Worm (Caenorhabditis elegans) whole organism, L4 larva: Measurements from ENCODE around the gene F57A10.2.

Experiments used
- D1046.2 ChIP-seq: fragments of 200-800 bp; sonication (Bioruptor generic); IDR thresholded peaks from 2 replicates; pipeline ENCODE4 v1.3.6; 2022; ENCODE audit warnings: missing genetic modification characterization, missing compliant biosample characterization
- F26F4.8 ChIP-seq: fragments of 200-800 bp; sonication (Bioruptor generic); conservative IDR thresholded peaks from 2 replicates; pipeline ENCODE4 v1.3.6; 2022; ENCODE audit warnings: missing genetic modification characterization, missing compliant biosample characterization
- R02D3.7 ChIP-seq: fragments of 150-350 bp; sonication (generic microtip); optimal IDR thresholded peaks from 3 replicates; lab custom pipeline; 2014; ENCODE audit warnings: missing biosample characterization, missing genetic modification characterization
- T26A8.4 ChIP-seq: fragments of 200-800 bp; sonication (Bioruptor generic); IDR thresholded peaks from 2 replicates; pipeline ENCODE4 v1.3.6; 2022; ENCODE audit warnings: missing genetic modification characterization, missing compliant biosample characterization
- Y48G9A.11 ChIP-seq: fragments of 200-800 bp; sonication (Bioruptor generic); IDR thresholded peaks from 2 replicates; pipeline ENCODE4 v1.3.6; 2022; ENCODE audit warnings: missing genetic modification reagents, missing genetic modification characterization, missing compliant biosample characterization
- Y5F2A.4 ChIP-seq: fragments of 200-800 bp; sonication (Bioruptor generic); optimal IDR thresholded peaks from 2 replicates; lab custom pipeline; 2018; ENCODE audit warnings: mild to moderate bottlenecking, missing genetic modification characterization, missing compliant biosample characterization
- Y75B8A.6 ChIP-seq: fragments of 200-800 bp; sonication (Bioruptor generic); IDR thresholded peaks from 2 replicates; pipeline ENCODE4 v1.3.6; 2022; ENCODE audit warnings: missing genetic modification reagents, missing genetic modification characterization, missing compliant biosample characterization
- ZK337.2 ChIP-seq: fragments of 200-800 bp; sonication (Bioruptor generic); IDR thresholded peaks from 2 replicates; pipeline ENCODE4 v1.3.6; 2022; ENCODE audit warnings: missing genetic modification reagents, missing genetic modification characterization, missing compliant biosample characterization
- aha-1 ChIP-seq: fragments of 150-350 bp; peaks from one replicate; lab custom pipeline; 2014; ENCODE audit warnings: missing biosample characterization, missing genetic modification characterization
- aly-2 ChIP-seq: sonication (generic microtip); optimal IDR thresholded peaks from 2 replicates; lab custom pipeline; 2018; ENCODE audit warnings: missing biosample characterization, missing genetic modification characterization
- ama-1 ChIP-seq: fragments of 150-350 bp; optimal IDR thresholded peaks from 2 replicates; lab custom pipeline; 2014; ENCODE audit warnings: inconsistent platforms, mixed read lengths
- ceh-28 ChIP-seq: fragments of 150-350 bp; optimal IDR thresholded peaks from 2 replicates; lab custom pipeline; 2014; ENCODE audit warnings: missing biosample characterization, missing genetic modification reagents, missing genetic modification characterization
- ceh-44 ChIP-seq: fragments of 200-800 bp; sonication (Bioruptor generic); IDR thresholded peaks from 2 replicates; pipeline ENCODE4 v1.3.6; 2022; ENCODE audit warnings: missing genetic modification reagents, missing genetic modification characterization, missing compliant biosample characterization
- ceh-62 ChIP-seq: sonication (generic microtip); optimal IDR thresholded peaks from 2 replicates; lab custom pipeline; 2017; ENCODE audit warnings: missing biosample characterization, missing genetic modification characterization
- ceh-82 ChIP-seq: sonication (generic microtip); optimal IDR thresholded peaks from 2 replicates; lab custom pipeline; 2017; ENCODE audit warnings: missing biosample characterization, missing genetic modification characterization
- cey-2 ChIP-seq: sonication (generic microtip); optimal IDR thresholded peaks from 3 replicates; lab custom pipeline; 2017; ENCODE audit warnings: missing genetic modification characterization, mild to moderate bottlenecking, missing compliant biosample characterization, antibody characterized with exemption, borderline replicate concordance; ENCODE audit not compliant: insufficient read depth
- daf-19 ChIP-seq: fragments of 200-800 bp; sonication (Bioruptor generic); conservative IDR thresholded peaks from 2 replicates; pipeline ENCODE4 v1.3.6; 2022; ENCODE audit warnings: missing genetic modification characterization, missing compliant biosample characterization
- daf-8 ChIP-seq: fragments of 200-800 bp; sonication (Bioruptor generic); IDR thresholded peaks from 2 replicates; pipeline ENCODE4 v1.3.6; 2022; ENCODE audit warnings: missing genetic modification characterization, missing compliant biosample characterization
- dmd-6 ChIP-seq: fragments of 200-800 bp; sonication (Bioruptor generic); IDR thresholded peaks from 2 replicates; pipeline ENCODE4 v1.3.6; 2022; ENCODE audit warnings: missing genetic modification reagents, missing genetic modification characterization, missing compliant biosample characterization
- egl-27 ChIP-seq: sonication (generic microtip); optimal IDR thresholded peaks from 3 replicates; lab custom pipeline; 2017; ENCODE audit warnings: missing biosample characterization, missing genetic modification reagents, missing genetic modification characterization
- fkh-10 ChIP-seq: fragments of 150-350 bp; optimal IDR thresholded peaks from 2 replicates; lab custom pipeline; 2014; ENCODE audit warnings: missing biosample characterization, missing genetic modification reagents, missing genetic modification characterization
- gei-8 ChIP-seq: fragments of 200-800 bp; sonication (Bioruptor generic); optimal IDR thresholded peaks from 2 replicates; lab custom pipeline; 2018; ENCODE audit warnings: mild to moderate bottlenecking, missing genetic modification characterization, missing compliant biosample characterization
- hmg-1.1 ChIP-seq: fragments of 200-800 bp; sonication (Bioruptor generic); IDR thresholded peaks from 2 replicates; pipeline ENCODE4 v1.3.6; 2022; ENCODE audit warnings: missing genetic modification reagents, missing genetic modification characterization, missing compliant biosample characterization
- lim-7 ChIP-seq: fragments of 200-800 bp; sonication (Bioruptor generic); IDR thresholded peaks from 2 replicates; pipeline ENCODE4 v1.3.6; 2022; ENCODE audit warnings: missing genetic modification characterization, missing compliant biosample characterization
- lin-13 ChIP-seq: fragments of 150-350 bp; optimal IDR thresholded peaks from 2 replicates; lab custom pipeline; 2014; ENCODE audit warnings: missing biosample characterization, missing genetic modification reagents, missing genetic modification characterization
- lin-38 ChIP-seq: fragments of 200-800 bp; sonication (Bioruptor generic); IDR thresholded peaks from 2 replicates; pipeline ENCODE4 v1.3.6; 2022; ENCODE audit warnings: missing genetic modification reagents, missing genetic modification characterization, missing compliant biosample characterization
- lin-39 ChIP-seq: fragments of 150-350 bp; optimal IDR thresholded peaks from 2 replicates; lab custom pipeline; 2014; ENCODE audit warnings: missing biosample characterization, missing genetic modification reagents, missing genetic modification characterization
- lsy-2 ChIP-seq, 2 experiments: fragments of 150-350 bp in 1 of 2; sonication (generic microtip) in 1 of 2; optimal IDR thresholded peaks; 2 replicates each; lab custom pipeline; 2014 to 2017; ENCODE audit warnings: missing biosample characterization in 2 of 2, missing genetic modification characterization in 2 of 2
- madf-5 ChIP-seq, 2 experiments: fragments of 200-800 bp; sonication (Bioruptor generic); IDR thresholded peaks; 2 replicates each; pipeline ENCODE4 v1.3.6; 2022; ENCODE audit warnings: missing compliant biosample characterization in 2 of 2, missing genetic modification characterization in 2 of 2
- madf-9 ChIP-seq: fragments of 200-800 bp; sonication (Bioruptor generic); conservative IDR thresholded peaks from 2 replicates; pipeline ENCODE4 v1.3.6; 2022; ENCODE audit warnings: missing genetic modification reagents, missing genetic modification characterization, missing compliant biosample characterization
- mdl-1 ChIP-seq, 2 experiments: fragments of 150-350 bp in 1 of 2; sonication (generic microtip) in 1 of 2; optimal IDR thresholded peaks; 2 replicates each; lab custom pipeline; 2014 to 2017; ENCODE audit warnings: missing biosample characterization in 2 of 2, missing genetic modification characterization in 2 of 2
- mep-1 ChIP-seq: fragments of 150-350 bp; sonication (generic microtip); optimal IDR thresholded peaks from 3 replicates; lab custom pipeline; 2014; ENCODE audit warnings: missing biosample characterization, missing genetic modification characterization
- mes-2 ChIP-seq: sonication (generic microtip); optimal IDR thresholded peaks from 2 replicates; lab custom pipeline; 2016; ENCODE audit warnings: missing genotype, mild to moderate bottlenecking, missing genetic modification characterization, missing compliant biosample characterization; ENCODE audit not compliant: poor library complexity, severe bottlenecking
- mxl-2 ChIP-seq: fragments of 200-800 bp; sonication (Bioruptor generic); conservative IDR thresholded peaks from 2 replicates; pipeline ENCODE4 v1.3.6; 2022; ENCODE audit warnings: missing genetic modification reagents, missing genetic modification characterization, missing compliant biosample characterization
- nhr-10 ChIP-seq: fragments of 150-350 bp; optimal IDR thresholded peaks from 2 replicates; lab custom pipeline; 2014; ENCODE audit warnings: missing biosample characterization, missing genetic modification characterization
- nhr-102 ChIP-seq: sonication (generic microtip); optimal IDR thresholded peaks from 2 replicates; lab custom pipeline; 2016; ENCODE audit warnings: mild to moderate bottlenecking, missing genetic modification characterization, moderate library complexity, missing compliant biosample characterization
- nhr-111 ChIP-seq: fragments of 200-800 bp; sonication (Bioruptor generic); optimal IDR thresholded peaks from 2 replicates; lab custom pipeline; 2018; ENCODE audit warnings: mild to moderate bottlenecking, missing genetic modification characterization, missing compliant biosample characterization
- nhr-237 ChIP-seq: sonication (generic microtip); optimal IDR thresholded peaks from 2 replicates; lab custom pipeline; 2017; ENCODE audit warnings: missing biosample characterization, missing genetic modification characterization
- nhr-28 ChIP-seq: fragments of 150-350 bp; optimal IDR thresholded peaks from 2 replicates; lab custom pipeline; 2014; ENCODE audit warnings: missing biosample characterization, missing genetic modification characterization
- nhr-42 ChIP-seq: fragments of 200-800 bp; sonication (Bioruptor generic); IDR thresholded peaks from 2 replicates; pipeline ENCODE4 v1.3.6; 2022; ENCODE audit warnings: missing genetic modification characterization, missing compliant biosample characterization
- nhr-48 ChIP-seq: sonication (generic microtip); optimal IDR thresholded peaks from 2 replicates; lab custom pipeline; 2016; ENCODE audit warnings: mild to moderate bottlenecking, missing genetic modification characterization, missing compliant biosample characterization
- php-3 ChIP-seq: fragments of 200-800 bp; sonication (Bioruptor generic); IDR thresholded peaks from 2 replicates; pipeline ENCODE4 v1.3.6; 2022; ENCODE audit warnings: missing genetic modification reagents, missing genetic modification characterization, missing compliant biosample characterization
- saeg-2 ChIP-seq: fragments of 200-800 bp; sonication (Bioruptor generic); IDR thresholded peaks from 2 replicates; pipeline ENCODE4 v1.3.6; 2022; ENCODE audit warnings: missing genetic modification reagents, missing genetic modification characterization, missing compliant biosample characterization
- sdz-12 ChIP-seq: fragments of 200-800 bp; sonication (Bioruptor generic); optimal IDR thresholded peaks from 2 replicates; lab custom pipeline; 2018; ENCODE audit warnings: mild to moderate bottlenecking, missing genetic modification characterization, missing compliant biosample characterization
- skn-1 ChIP-seq: fragments of 150-350 bp; optimal IDR thresholded peaks from 2 replicates; lab custom pipeline; 2014; ENCODE audit warnings: missing biosample characterization, missing genetic modification characterization
- snpc-4 ChIP-seq: fragments of 150-350 bp; optimal IDR thresholded peaks from 2 replicates; lab custom pipeline; 2014; ENCODE audit warnings: missing biosample characterization, missing genetic modification characterization
- tra-1 ChIP-seq: fragments of 200-800 bp; sonication (Bioruptor generic); IDR thresholded peaks from 2 replicates; pipeline ENCODE4 v1.3.6; 2022; ENCODE audit warnings: missing genetic modification reagents, missing genetic modification characterization, missing compliant biosample characterization
- unc-130 ChIP-seq: sonication (generic microtip); optimal IDR thresholded peaks from 2 replicates; lab custom pipeline; 2016; ENCODE audit warnings: missing genetic modification reagents, missing genetic modification characterization, missing compliant biosample characterization
- unc-39 ChIP-seq: sonication (generic microtip); optimal IDR thresholded peaks from 2 replicates; lab custom pipeline; 2017; ENCODE audit warnings: missing biosample characterization, missing genetic modification characterization
- zip-11 ChIP-seq: fragments of 200-800 bp; sonication (Bioruptor generic); IDR thresholded peaks from 2 replicates; pipeline ENCODE4 v1.3.6; 2022; ENCODE audit warnings: missing genetic modification characterization, missing compliant biosample characterization
- zip-2 ChIP-seq: fragments of 150-350 bp; optimal IDR thresholded peaks from 2 replicates; lab custom pipeline; 2014; ENCODE audit warnings: missing biosample characterization, missing genetic modification characterization
- ztf-7 ChIP-seq: fragments of 150-350 bp; optimal IDR thresholded peaks from 2 replicates; lab custom pipeline; 2014; ENCODE audit warnings: missing biosample characterization, missing genetic modification characterization

F57A10.2 gene

ce11 chrV:15766122-15766594, at the start of gene F57A10.2, which contains the start of gene haf-3 (continued):
- TF ChIP-seq nhr-102 (tag; lab: Kevin White, UChicago) (peak; percentile 92), tra-1 (GFP tag; lab: Robert Waterston, UW) (peak; percentile 88), gei-8 (GFP tag; lab: Kevin White, UChicago) (no peak), Y75B8A.6 (GFP tag; lab: Robert Waterston, UW) (no peak), mes-2 (tag; lab: Kevin White, UChicago) (peak; percentile 93), ama-1 (lab: Kevin White, UChicago) (no peak), madf-5 (GFP tag; IDR thresholded peaks at IDR 0.05; lab: Robert Waterston, UW) (no peak), Y48G9A.11 (GFP tag; lab: Robert Waterston, UW) (peak; percentile 75), snpc-4 (peak; percentile 34), nhr-111 (GFP tag; lab: Kevin White, UChicago) (no peak), mxl-2 (no peak), ceh-82 (tag; lab: Kevin White, UChicago) (no peak), ztf-7 (peak; percentile 81), lim-7 (GFP tag; lab: Robert Waterston, UW) (no peak), cey-2 (tag; lab: Kevin White, UChicago) (no peak), nhr-237 (tag; lab: Kevin White, UChicago) (no peak), lsy-2 (tag; optimal IDR thresholded peaks at IDR 0.05; lab: Kevin White, UChicago) (peak in 1 of 2 experiments; percentile 95), mep-1 (tag; lab: Kevin White, UChicago) (peak; percentile 94), F26F4.8 (GFP tag; lab: Robert Waterston, UW) (no peak), ceh-28 (no peak), egl-27 (no peak), zip-11 (GFP tag; lab: Robert Waterston, UW) (no peak), saeg-2 (GFP tag; lab: Robert Waterston, UW) (no peak), nhr-42 (GFP tag; lab: Robert Waterston, UW) (no peak), fkh-10 (GFP tag; lab: Kevin White, UChicago) (peak; percentile 79), zip-2 (tag; lab: Kevin White, UChicago) (peak; percentile 76), nhr-28 (tag; lab: Kevin White, UChicago) (peak; percentile 73), nhr-48 (tag; lab: Kevin White, UChicago) (peak; percentile 75), unc-130 (no peak), aly-2 (tag; lab: Kevin White, UChicago) (no peak), hmg-1.1 (GFP tag; lab: Robert Waterston, UW) (peak; percentile 79), ZK337.2 (GFP tag; lab: Robert Waterston, UW) (no peak), unc-39 (no peak), T26A8.4 (peak; percentile 94), R02D3.7 (no peak), lin-39 (tag; lab: Kevin White, UChicago) (no peak), ceh-62 (tag; lab: Kevin White, UChicago) (no peak), mdl-1 (tag; optimal IDR thresholded peaks at IDR 0.05; lab: Kevin White, UChicago) (peak in 1 of 2 experiments; percentile 21), D1046.2 (0 out of 2 replicates have a peak, but pooled peaks have one; percentile 36), Y5F2A.4 (GFP tag; lab: Kevin White, UChicago) (peak; percentile 40), sdz-12 (GFP tag; lab: Kevin White, UChicago) (no peak), lin-13 (GFP tag; lab: Kevin White, UChicago) (peak; percentile 83), dmd-6 (GFP tag; lab: Robert Waterston, UW) (peak; percentile 89), skn-1 (tag; lab: Kevin White, UChicago) (no peak), daf-8 (GFP tag; lab: Robert Waterston, UW) (no peak), daf-19 (GFP tag; lab: Robert Waterston, UW) (no peak), madf-9 (GFP tag; lab: Robert Waterston, UW) (peak; percentile 56; the same call in 1 of the 2 replicates), ceh-44 (GFP tag; lab: Robert Waterston, UW) (no peak), aha-1 (tag; lab: Kevin White, UChicago) (peak; percentile 76), nhr-10 (tag; lab: Kevin White, UChicago) (no peak), php-3 (peak; percentile 68; the same call in 1 of the 2 replicates), lin-38 (peak; percentile 90)
